Worm (Caenorhabditis elegans) whole organism, L3 larva: ENCODE data around the gene C16C8.18.

Source experiments
- elt-3 ChIP-seq, 3 experiments: fragments of 150-350 bp in 1 of 3; sonication (generic microtip) in 2 of 3; optimal IDR thresholded peaks; 2 replicates in 2 of 3; 4 replicates in 1 of 3; lab custom pipeline; 2014 to 2017; ENCODE audit warnings: missing biosample characterization in 3 of 3, missing genetic modification characterization in 3 of 3
- fkh-10 ChIP-seq: sonication (generic microtip); optimal IDR thresholded peaks from 2 replicates; lab custom pipeline; 2017; ENCODE audit warnings: missing biosample characterization, missing genetic modification reagents, missing genetic modification characterization
- nfya-1 ChIP-seq: sonication (generic microtip); optimal IDR thresholded peaks from 2 replicates; lab custom pipeline; 2017; ENCODE audit warnings: missing genetic modification characterization, mild to moderate bottlenecking, missing compliant biosample characterization, antibody characterized with exemption, moderate library complexity; ENCODE audit not compliant: insufficient read depth
- snpc-4 ChIP-seq: fragments of 150-350 bp; optimal IDR thresholded peaks from 2 replicates; lab custom pipeline; 2014; ENCODE audit warnings: missing biosample characterization, missing genetic modification characterization
- tbx-2 ChIP-seq: sonication (generic microtip); optimal IDR thresholded peaks from 2 replicates; lab custom pipeline; 2016; ENCODE audit warnings: mild to moderate bottlenecking, missing genetic modification characterization, missing compliant biosample characterization

The C16C8.18 gene

DNA sequence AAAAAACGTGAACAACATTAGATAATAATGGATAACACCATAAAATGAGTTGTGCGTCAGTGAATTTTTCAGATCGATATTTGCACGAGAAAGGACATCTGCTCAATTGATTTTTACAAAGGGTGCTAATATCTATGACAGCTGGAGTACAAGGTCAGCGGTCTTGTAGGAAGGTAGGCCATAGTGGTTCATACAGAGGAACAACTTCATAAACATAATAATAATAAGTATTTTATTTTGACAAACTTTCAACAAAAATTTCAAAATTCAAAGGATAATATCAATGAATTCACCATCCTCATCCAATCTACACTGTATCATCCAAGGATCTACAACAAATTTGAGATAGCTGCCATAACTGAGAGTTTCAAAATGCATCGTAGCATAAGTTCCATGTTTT is 47.7 kb downstream of the C16C8.18 start, which contains the start of gene fbxb-104:
Gene fbxb-104, minus strand, starts transcription at position 101 of the 400 bp plus-strand sequence.
- TF ChIP-seq snpc-4 (tag; lab: Kevin White, UChicago), result no peak
- TF ChIP-seq elt-3 (tag; optimal IDR thresholded peaks at IDR 0.05; lab: Kevin White, UChicago), result no peak
- TF ChIP-seq nfya-1, result no peak
- no peak for TF ChIP-seq tbx-2 (tag; lab: Kevin White, UChicago)
- no peak for TF ChIP-seq fkh-10 (GFP tag; lab: Kevin White, UChicago)
